Worm (Caenorhabditis elegans): ENCODE measurements around the gene ifp-1.

DNA sequence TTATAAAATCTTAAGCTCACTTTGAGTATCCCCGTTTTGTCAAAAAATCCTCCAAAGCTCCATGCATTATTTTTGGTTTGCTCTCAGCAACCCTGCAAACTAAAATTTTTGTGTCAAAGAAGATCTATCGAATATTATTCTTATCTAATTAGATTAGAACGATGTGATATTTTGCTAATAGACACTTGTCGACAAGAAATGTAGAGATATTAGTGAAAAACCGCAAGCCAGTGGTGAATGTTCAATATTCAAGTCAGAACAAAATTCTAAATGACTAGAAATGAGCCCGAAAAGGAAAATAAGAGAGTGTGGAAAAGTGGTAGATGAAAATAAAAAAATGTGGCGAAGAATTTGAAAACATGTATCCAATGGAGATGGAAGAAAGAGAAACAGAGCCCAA is 5.2 kb downstream of the ifp-1 start, which contains the start of gene C43C3.4:
- TF ChIP-seq ztf-26 (tag; optimal IDR thresholded peaks at IDR 0.05) (no peak), T26A5.8 (tag; optimal IDR thresholded peaks at IDR 0.05) (no peak), unc-62 (GFP tag; optimal IDR thresholded peaks at IDR 0.05) (no peak), nfya-1 (tag; optimal IDR thresholded peaks at IDR 0.05; ENCODE audit: borderline replicate concordance, insufficient read depth) (no peak), ceh-40 (GFP tag; IDR thresholded peaks at IDR 0.05) (no peak), ccch-3 (GFP tag; optimal IDR thresholded peaks at IDR 0.05) (no peak), chd-7 (tag; optimal IDR thresholded peaks at IDR 0.05) (no peak), mcd-1 (GFP tag; IDR thresholded peaks at IDR 0.05) (no peak), efl-1 (GFP tag; optimal IDR thresholded peaks at IDR 0.05) (no peak)
